Fruit fly (Drosophila melanogaster): Measurements from ENCODE around the gene CG7296.

DNA sequence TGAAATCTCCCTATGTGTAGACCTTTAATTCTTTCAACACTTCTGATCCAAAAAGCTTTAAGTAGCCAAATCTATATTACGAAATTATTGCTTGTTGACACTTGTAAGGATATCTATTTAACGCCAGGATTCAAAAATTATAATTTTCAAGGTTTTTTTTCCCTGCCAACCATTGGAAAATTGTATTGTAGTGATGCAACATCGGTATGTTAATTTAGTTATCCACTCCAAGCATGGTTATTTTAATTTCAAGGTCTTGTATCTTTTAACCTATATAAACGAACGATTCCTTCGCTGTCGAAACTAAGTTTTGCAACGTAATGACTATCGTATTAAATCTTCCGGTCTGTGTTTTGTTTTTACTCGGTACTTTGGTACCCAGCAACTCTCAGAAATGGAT, 40.8 kb downstream of the CG7296 start, which contains the start of gene CG17097:
- TF ChIP-seq foxo (GFP tag; optimal IDR thresholded peaks at IDR 0.05) = no peak
- TF ChIP-seq br (GFP tag; optimal IDR thresholded peaks at IDR 0.05) = no peak
- no peak for TF ChIP-seq usp (GFP tag; optimal IDR thresholded peaks at IDR 0.05)
- TF ChIP-seq rgr (GFP tag; optimal IDR thresholded peaks at IDR 0.05) = no peak
- no peak for TF ChIP-seq pan (optimal IDR thresholded peaks at IDR 0.05)
- TF ChIP-seq lola (GFP tag; optimal IDR thresholded peaks at IDR 0.05) = no peak
- no peak for TF ChIP-seq fru (GFP tag; optimal IDR thresholded peaks at IDR 0.05)
- no peak for TF ChIP-seq ey (GFP tag; optimal IDR thresholded peaks at IDR 0.05)
- no peak for TF ChIP-seq Myc (optimal IDR thresholded peaks at IDR 0.05)
- TF ChIP-seq Rel (GFP tag; optimal IDR thresholded peaks at IDR 0.05) = no peak
- TF ChIP-seq Rel (tag; optimal IDR thresholded peaks at IDR 0.05) = no peak
- no peak for TF ChIP-seq Vsx2 (GFP tag; optimal IDR thresholded peaks at IDR 0.05; ENCODE audit: partially characterized antibody)
- TF ChIP-seq Abd-B (GFP tag; optimal IDR thresholded peaks at IDR 0.05) = no peak
- TF ChIP-seq CrebA (GFP tag; optimal IDR thresholded peaks at IDR 0.05; ENCODE audit: borderline replicate concordance) = no peak
